Worm (Caenorhabditis elegans): ENCODE data around the gene pam-1.

DNA sequence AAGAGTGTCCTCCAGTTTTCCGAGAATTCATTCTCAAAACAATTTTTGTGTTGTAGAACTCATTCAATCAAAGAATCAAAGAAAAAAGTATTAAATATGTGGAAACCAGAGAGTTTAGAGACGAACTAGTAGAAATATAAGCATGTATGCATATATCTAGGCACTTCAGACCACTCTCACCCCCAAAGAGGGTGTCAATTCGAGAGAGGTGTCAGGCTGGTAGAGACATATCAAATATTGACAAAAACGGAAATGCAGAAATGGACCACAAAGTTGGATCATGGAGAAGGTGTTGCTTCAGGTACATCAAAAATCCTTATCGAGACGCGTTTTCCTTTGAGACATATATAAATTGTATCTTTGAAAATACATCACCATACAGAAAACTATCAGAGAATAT lies 26.9 kb downstream of the pam-1 start:
- TF ChIP-seq nhr-47 (tag; optimal IDR thresholded peaks at IDR 0.05): no peak
- no peak for TF ChIP-seq unc-62 (GFP tag; optimal IDR thresholded peaks at IDR 0.05)
- no peak for TF ChIP-seq sptf-1 (tag; optimal IDR thresholded peaks at IDR 0.05)
- no peak for TF ChIP-seq ceh-82 (tag; optimal IDR thresholded peaks at IDR 0.05)
- no peak for TF ChIP-seq alr-1 (tag; optimal IDR thresholded peaks at IDR 0.05; ENCODE audit: borderline replicate concordance)
- no peak for TF ChIP-seq dsc-1 (tag; optimal IDR thresholded peaks at IDR 0.05)
- no peak for TF ChIP-seq aly-2 (tag; optimal IDR thresholded peaks at IDR 0.05)
- TF ChIP-seq lin-15B (tag; optimal IDR thresholded peaks at IDR 0.05): no peak

All from whole organism, L1 larva.